Fruit fly (Drosophila melanogaster) whole organism, embryonic: Measurements from ENCODE around the gene CG14931.

Source experiments
- Antp ChIP-seq: fragments of 200-800 bp; sonication (Bioruptor generic); optimal IDR thresholded peaks from 3 replicates; lab custom pipeline; 2016; ENCODE audit warnings: missing biosample characterization, missing genetic modification characterization
- CG10565 ChIP-seq: fragments of 200-800 bp; sonication (Bioruptor generic); optimal IDR thresholded peaks from 3 replicates; lab custom pipeline; 2016; ENCODE audit warnings: missing biosample characterization, mild to moderate bottlenecking, missing genetic modification characterization
- CG11085 ChIP-seq: fragments of 200-800 bp; sonication (Bioruptor generic); IDR thresholded peaks from 2 replicates; pipeline ENCODE4 v1.3.6; 2022; ENCODE audit warnings: missing biosample characterization, missing genetic modification characterization
- CG11504 ChIP-seq: fragments of 200-800 bp; sonication (Bioruptor generic); optimal IDR thresholded peaks from 3 replicates; lab custom pipeline; 2019; ENCODE audit warnings: missing biosample characterization, mild to moderate bottlenecking, missing genetic modification characterization, moderate library complexity
- CG12391 ChIP-seq: fragments of 200-800 bp; sonication (Bioruptor generic); optimal IDR thresholded peaks from 3 replicates; lab custom pipeline; 2018; ENCODE audit warnings: missing biosample characterization, mild to moderate bottlenecking, missing genetic modification characterization, moderate library complexity
- CG15073 ChIP-seq: fragments of 200-800 bp; sonication (Bioruptor generic); optimal IDR thresholded peaks from 2 replicates; lab custom pipeline; 2016; ENCODE audit warnings: missing biosample characterization, missing genetic modification characterization
- CG1647 ChIP-seq: fragments of 200-800 bp; sonication (Bioruptor generic); optimal IDR thresholded peaks from 3 replicates; lab custom pipeline; 2016; ENCODE audit warnings: missing biosample characterization, missing genetic modification characterization
- CG2129 ChIP-seq: fragments of 200-800 bp; sonication (Bioruptor generic); IDR thresholded peaks from 2 replicates; pipeline ENCODE4 v1.3.6; 2022; ENCODE audit warnings: missing biosample characterization, missing genetic modification characterization; ENCODE audit not compliant: partially characterized antibody
- CG2875 ChIP-seq: fragments of 200-800 bp; sonication (Bioruptor generic); optimal IDR thresholded peaks from 2 replicates; lab custom pipeline; 2017; ENCODE audit warnings: missing biosample characterization, mild to moderate bottlenecking, missing genetic modification characterization, missing genetic modification reagents
- CG30020 ChIP-seq: fragments of 200-800 bp; optimal IDR thresholded peaks from 2 replicates; lab custom pipeline; 2019; ENCODE audit warnings: missing biosample characterization, mild to moderate bottlenecking, missing genetic modification characterization, moderate library complexity
- CG3163 ChIP-seq: fragments of 200-800 bp; sonication (Bioruptor generic); optimal IDR thresholded peaks from 3 replicates; lab custom pipeline; 2016; ENCODE audit warnings: missing biosample characterization, missing genetic modification characterization
- CG33213 ChIP-seq: fragments of 200-800 bp; sonication (Bioruptor generic); optimal IDR thresholded peaks from 3 replicates; lab custom pipeline; 2016; ENCODE audit warnings: missing biosample characterization, missing genetic modification characterization
- CG4730 ChIP-seq: fragments of 200-800 bp; sonication (Bioruptor generic); IDR thresholded peaks from 2 replicates; pipeline ENCODE4 v1.3.6; 2022; ENCODE audit warnings: missing biosample characterization, missing genetic modification characterization
- CG5180 ChIP-seq: fragments of 200-800 bp; sonication (Bioruptor generic); optimal IDR thresholded peaks from 3 replicates; lab custom pipeline; 2017; ENCODE audit warnings: missing biosample characterization, missing genetic modification characterization, mild to moderate bottlenecking, moderate library complexity, missing genetic modification reagents
- CG5245 ChIP-seq: fragments of 200-800 bp; sonication (Bioruptor generic); optimal IDR thresholded peaks from 3 replicates; lab custom pipeline; 2016; ENCODE audit warnings: missing biosample characterization, missing genetic modification characterization
- CG7987 ChIP-seq: fragments of 200-800 bp; sonication (Bioruptor generic); optimal IDR thresholded peaks from 2 replicates; lab custom pipeline; 2018; ENCODE audit warnings: missing biosample characterization, mild to moderate bottlenecking, missing genetic modification characterization, moderate library complexity
- Dek ChIP-seq: fragments of 200-800 bp; sonication (Bioruptor generic); optimal IDR thresholded peaks from 3 replicates; lab custom pipeline; 2019; ENCODE audit warnings: missing biosample characterization, mild to moderate bottlenecking, missing genetic modification characterization, moderate library complexity
- Doc2 ChIP-seq: fragments of 200-800 bp; sonication (Bioruptor generic); IDR thresholded peaks from 2 replicates; pipeline ENCODE4 v1.3.6; 2022; ENCODE audit warnings: missing biosample characterization, missing genetic modification characterization
- E2f2 ChIP-seq: fragments of 200-800 bp; sonication (Bioruptor generic); IDR thresholded peaks from 2 replicates; pipeline ENCODE4 v1.3.6; 2022; ENCODE audit warnings: missing biosample characterization, missing genetic modification characterization
- Eip74EF ChIP-seq, 2 experiments: fragments of 200-800 bp in 1 of 2; fragments of >200 bp in 1 of 2; sonication (Bioruptor generic) in 1 of 2; optimal IDR thresholded peaks; 2 replicates each; lab custom pipeline; 2017 to 2019; ENCODE audit warnings: missing biosample characterization in 2 of 2, missing genetic modification characterization in 2 of 2, mild to moderate bottlenecking in 1 of 2, moderate library complexity in 1 of 2
- Fer3 ChIP-seq: fragments of 200-800 bp; sonication (Bioruptor generic); optimal IDR thresholded peaks from 2 replicates; lab custom pipeline; 2018; ENCODE audit warnings: missing biosample characterization, mild to moderate bottlenecking, missing genetic modification characterization, moderate library complexity
- Kr ChIP-seq: fragments of 200-800 bp; sonication (Bioruptor generic); optimal IDR thresholded peaks from 2 replicates; lab custom pipeline; 2017; ENCODE audit warnings: missing biosample characterization, mild to moderate bottlenecking, missing genetic modification characterization
- Lhr ChIP-seq: fragments of 200-800 bp; sonication (Bioruptor generic); optimal IDR thresholded peaks from 3 replicates; lab custom pipeline; 2017; ENCODE audit warnings: mild to moderate bottlenecking, missing biosample characterization, missing genetic modification reagents, missing genetic modification characterization
- Rx ChIP-seq: fragments of 200-800 bp; sonication (Bioruptor generic); IDR thresholded peaks from 2 replicates; pipeline ENCODE4 v1.3.6; 2022; ENCODE audit warnings: missing biosample characterization, missing genetic modification characterization
- da ChIP-seq: fragments of 200-800 bp; sonication (Bioruptor generic); optimal IDR thresholded peaks from 2 replicates; lab custom pipeline; 2016; ENCODE audit warnings: missing biosample characterization, missing genetic modification characterization
- ems ChIP-seq: fragments of 200-800 bp; sonication (Bioruptor generic); optimal IDR thresholded peaks from 3 replicates; lab custom pipeline; 2016; ENCODE audit warnings: missing biosample characterization, missing genetic modification characterization
- fd3F ChIP-seq: fragments of 200-800 bp; sonication (Bioruptor generic); optimal IDR thresholded peaks from 2 replicates; lab custom pipeline; 2018; ENCODE audit warnings: missing biosample characterization, mild to moderate bottlenecking, missing genetic modification characterization, moderate library complexity
- fru ChIP-seq: fragments of >200 bp; optimal IDR thresholded peaks from 2 replicates; lab custom pipeline; 2017
- ind ChIP-seq: fragments of 200-800 bp; sonication (Bioruptor generic); optimal IDR thresholded peaks from 3 replicates; lab custom pipeline; 2016; ENCODE audit warnings: missing biosample characterization, missing genetic modification characterization
- jigr1 ChIP-seq: fragments of 200-800 bp; sonication (Bioruptor generic); IDR thresholded peaks from 3 replicates; pipeline ENCODE4 v1.3.6; 2022; ENCODE audit warnings: missing biosample characterization, missing genetic modification characterization
- kni ChIP-seq: fragments of 200-800 bp; sonication (Bioruptor generic); optimal IDR thresholded peaks from 3 replicates; lab custom pipeline; 2017; ENCODE audit warnings: mild to moderate bottlenecking, missing biosample characterization, missing genetic modification reagents, missing genetic modification characterization
- mld ChIP-seq: fragments of 200-800 bp; sonication (Bioruptor generic); IDR thresholded peaks from 3 replicates; pipeline ENCODE4 v1.3.6; 2022; ENCODE audit warnings: missing biosample characterization, missing genetic modification characterization; ENCODE audit not compliant: partially characterized antibody
- nmo ChIP-seq: fragments of 200-800 bp; sonication (Bioruptor generic); optimal IDR thresholded peaks from 2 replicates; lab custom pipeline; 2018; ENCODE audit warnings: missing biosample characterization, mild to moderate bottlenecking, missing genetic modification characterization, moderate library complexity
- peb ChIP-seq: fragments of 200-800 bp; sonication (Bioruptor generic); IDR thresholded peaks from 2 replicates; pipeline ENCODE4 v1.3.6; 2022; ENCODE audit warnings: missing biosample characterization, missing genetic modification characterization
- pho ChIP-seq: fragments of 200-800 bp; sonication (Bioruptor generic); optimal IDR thresholded peaks from 2 replicates; lab custom pipeline; 2016; ENCODE audit warnings: missing biosample characterization, missing genetic modification characterization
- scrt ChIP-seq: fragments of 200-800 bp; sonication (Bioruptor generic); optimal IDR thresholded peaks from 2 replicates; lab custom pipeline; 2018; ENCODE audit warnings: missing biosample characterization, mild to moderate bottlenecking, missing genetic modification characterization, moderate library complexity
- sens-2 ChIP-seq: fragments of 200-800 bp; sonication (Bioruptor generic); IDR thresholded peaks from 2 replicates; pipeline ENCODE4 v1.3.6; 2022; ENCODE audit warnings: missing biosample characterization, missing genetic modification characterization
- sqz ChIP-seq: fragments of 200-800 bp; sonication (Bioruptor generic); optimal IDR thresholded peaks from 3 replicates; lab custom pipeline; 2018; ENCODE audit warnings: missing biosample characterization, mild to moderate bottlenecking, missing genetic modification characterization
- sug ChIP-seq: fragments of 200-800 bp; optimal IDR thresholded peaks from 2 replicates; lab custom pipeline; 2019; ENCODE audit warnings: missing biosample characterization, mild to moderate bottlenecking, missing genetic modification characterization, moderate library complexity
- ttk ChIP-seq: fragments of 200-800 bp; sonication (Bioruptor generic); IDR thresholded peaks from 2 replicates; pipeline ENCODE4 v2.1.2; 2022; ENCODE audit warnings: missing biosample characterization, missing genetic modification characterization
- wor ChIP-seq: fragments of 200-800 bp; sonication (Bioruptor generic); IDR thresholded peaks from 2 replicates; pipeline ENCODE4 v1.3.6; 2022; ENCODE audit warnings: missing biosample characterization, missing genetic modification characterization
- zen2 ChIP-seq: fragments of 200-800 bp; sonication (Bioruptor generic); IDR thresholded peaks from 3 replicates; pipeline ENCODE4 v1.3.6; 2022; ENCODE audit warnings: missing biosample characterization, missing genetic modification characterization; ENCODE audit not compliant: partially characterized antibody

Gene CG14931

dm6 chr2L:11816376-11816775 lies 28.2 kb downstream of the CG14931 start (continued):
- no peak for TF ChIP-seq CG2129 (GFP tag; lab: Robert Waterston, UW)
- TF ChIP-seq fd3F (GFP tag; lab: Kevin White, UChicago) = peak; percentile 74
- TF ChIP-seq nmo (GFP tag; lab: Kevin White, UChicago) = peak; percentile 90
- TF ChIP-seq mld (GFP tag; lab: Robert Waterston, UW) = no peak
- peak in 1 of 2 experiments; percentile 78 for TF ChIP-seq Eip74EF (GFP tag; optimal IDR thresholded peaks at IDR 0.05; lab: Kevin White, UChicago)
- TF ChIP-seq Antp = peak; percentile 93
- TF ChIP-seq CG7987 (GFP tag; lab: Kevin White, UChicago) = peak; percentile 97
- TF ChIP-seq Kr (GFP tag; lab: Kevin White, UChicago) = peak; percentile 99
- TF ChIP-seq ttk (GFP tag; lab: Robert Waterston, UW) = peak; percentile 88
- TF ChIP-seq CG5245 = peak; percentile 97
- peak; percentile 74 for TF ChIP-seq CG15073 (GFP tag; lab: Kevin White, UChicago)
- peak; percentile 96 for TF ChIP-seq sens-2
- peak; percentile 69 for TF ChIP-seq pho (GFP tag; lab: Kevin White, UChicago)
- TF ChIP-seq Dek (tag; lab: Kevin White, UChicago) = peak; percentile 65
- TF ChIP-seq da (GFP tag; lab: Kevin White, UChicago) = peak; percentile 92
- peak; percentile 48 for TF ChIP-seq CG30020 (tag; lab: Kevin White, UChicago)
- peak; percentile 82 for TF ChIP-seq CG3163 (GFP tag; lab: Kevin White, UChicago)
- peak; percentile 98 for TF ChIP-seq CG33213 (GFP tag; lab: Kevin White, UChicago)
- peak; percentile 99 for TF ChIP-seq CG2875 (GFP tag; lab: Kevin White, UChicago)
- TF ChIP-seq CG11504 (tag; lab: Kevin White, UChicago) = peak; percentile 87
- TF ChIP-seq sqz (GFP tag; lab: Kevin White, UChicago) = peak; percentile 96
- peak; percentile 90 for TF ChIP-seq scrt (GFP tag; lab: Kevin White, UChicago)
- TF ChIP-seq peb (GFP tag; lab: Robert Waterston, UW) = peak; percentile 74
- TF ChIP-seq wor (GFP tag; lab: Robert Waterston, UW) = peak; percentile 72
- peak; percentile 85 for TF ChIP-seq CG1647
- peak; percentile 80 for TF ChIP-seq sug
- TF ChIP-seq ems (GFP tag; lab: Kevin White, UChicago) = peak; percentile 91
- TF ChIP-seq Lhr (GFP tag; lab: Kevin White, UChicago) = peak; percentile 97
- TF ChIP-seq CG4730 (GFP tag; lab: Robert Waterston, UW) = peak; percentile 85
- no peak for TF ChIP-seq zen2 (GFP tag; lab: Robert Waterston, UW)
- TF ChIP-seq Doc2 = no peak
- peak; percentile 83 for TF ChIP-seq CG12391 (tag; lab: Kevin White, UChicago)
- peak; percentile 90 for TF ChIP-seq ind (GFP tag; lab: Kevin White, UChicago)
- TF ChIP-seq CG10565 (GFP tag; lab: Kevin White, UChicago) = peak; percentile 79
- TF ChIP-seq Fer3 = peak; percentile 89
- TF ChIP-seq jigr1 (GFP tag; lab: Robert Waterston, UW) = peak; percentile 62; the same call in 1 of the 3 replicates
- peak; percentile 62 for TF ChIP-seq E2f2 (GFP tag; lab: Robert Waterston, UW)
- no peak for TF ChIP-seq fru
- peak; percentile 96 for TF ChIP-seq kni
- TF ChIP-seq CG11085 (GFP tag; lab: Robert Waterston, UW) = peak; percentile 82
- peak; percentile 93 for TF ChIP-seq Rx (GFP tag; lab: Robert Waterston, UW)
- TF ChIP-seq CG5180 (GFP tag; lab: Kevin White, UChicago) = peak; percentile 88
